Fruit fly (Drosophila melanogaster) S2 (cell line): Measurements from ENCODE around the gene CG18557.

Experiments
- CG8478 ChIP-seq: fragments of >200 bp; optimal IDR thresholded peaks from 2 replicates; lab custom pipeline; 2018
- CTCF ChIP-seq, 2 experiments: fragments of >200 bp; optimal IDR thresholded peaks; 2 replicates each; lab custom pipeline; 2018

dm6 chr2L:2884683-2885502 is 39.4 kb upstream of the CG18557 start:
- TF ChIP-seq CG8478 (lab: Kevin White, UChicago) (no peak), CTCF (optimal IDR thresholded peaks at IDR 0.05; lab: Kevin White, UChicago) (no peak)
